Worm (Caenorhabditis elegans): Measurements from ENCODE around the gene mlck-1.

- TF ChIP-seq ceh-82 (tag; optimal IDR thresholded peaks at IDR 0.05) (no peak), ztf-11 (tag; optimal IDR thresholded peaks at IDR 0.05) (no peak), skn-1 (tag; optimal IDR thresholded peaks at IDR 0.05) (no peak)
Measured at ce11 chrX:10017975-10018654, 51.5 kb downstream of the mlck-1 start, which contains the start of gene F19C6.4.

All from whole organism, L2 larva.